Worm (Caenorhabditis elegans): ENCODE measurements around the gene apc-10.

ce11 chrV:10393708-10394107 lies 32.4 kb downstream of the apc-10 start:
- TF ChIP-seq pha-4 (tag; optimal IDR thresholded peaks at IDR 0.05) (no peak), T07F8.4 (tag; optimal IDR thresholded peaks at IDR 0.05) (no peak), him-1 (tag; optimal IDR thresholded peaks at IDR 0.05) (no peak), ceh-40 (GFP tag; IDR thresholded peaks at IDR 0.05) (no peak), ccch-3 (GFP tag; optimal IDR thresholded peaks at IDR 0.05) (no peak), lin-26 (GFP tag; IDR thresholded peaks at IDR 0.05) (no peak)

Measured in whole organism, young adult.